Fruit fly (Drosophila melanogaster): Measurements from ENCODE around the gene CG3699.

CG3699 gene

DNA sequence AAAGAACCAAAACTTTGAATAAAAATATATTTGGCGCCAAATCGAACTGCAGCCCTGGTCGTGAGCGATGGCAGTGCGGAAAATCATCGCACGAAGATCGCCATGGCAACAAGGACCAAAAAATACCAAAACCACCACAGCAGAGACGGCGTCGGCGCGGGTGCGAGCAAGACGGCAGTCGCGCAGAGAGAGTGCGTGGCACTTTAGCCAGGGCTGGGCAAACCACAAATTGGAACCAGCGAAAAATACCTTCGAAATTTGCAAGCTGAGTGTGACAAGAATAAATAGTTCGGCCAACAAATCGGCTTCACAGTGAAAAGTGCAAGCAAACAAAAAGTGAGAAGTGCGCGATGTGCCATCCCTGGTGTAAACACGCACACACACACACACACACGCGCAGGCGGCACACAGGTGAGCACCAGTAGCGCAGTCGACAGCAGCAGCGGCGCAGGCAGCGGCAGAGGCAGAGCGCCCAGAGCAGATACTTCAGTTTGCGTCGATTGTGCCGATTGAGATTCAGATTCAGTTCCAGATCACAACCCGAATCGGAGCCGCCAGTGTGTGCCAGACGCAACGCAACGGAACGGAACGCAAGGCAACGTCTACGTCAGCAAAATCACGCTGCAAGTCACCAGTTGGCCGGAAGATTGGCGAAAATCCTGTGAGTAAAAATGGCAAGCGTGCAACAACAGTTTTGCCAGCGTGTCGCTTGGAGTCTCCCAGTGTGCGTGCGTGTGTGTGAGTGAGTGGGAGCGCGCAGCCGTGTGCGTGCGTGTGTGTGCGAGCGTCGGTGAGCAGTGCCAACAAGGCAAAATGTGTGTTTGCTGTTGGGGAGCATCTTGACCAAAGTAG is 12.0 kb downstream of the CG3699 start, which contains the start of gene TRAM (continued):
- TF ChIP-seq CG15011 (GFP tag; optimal IDR thresholded peaks at IDR 0.05) (no peak), ara (GFP tag; IDR thresholded peaks at IDR 0.05) (peak; percentile 99), Drgx (GFP tag; IDR thresholded peaks at IDR 0.05) (peak; percentile 99), croc (GFP tag; conservative IDR thresholded peaks at IDR 0.05) (peak; percentile 99), Fer2 (tag; optimal IDR thresholded peaks at IDR 0.05) (peak; percentile 95), CG1792 (GFP tag; optimal IDR thresholded peaks at IDR 0.05) (peak; percentile 97), dysf (GFP tag; IDR thresholded peaks at IDR 0.05) (peak; percentile 99), CG7928 (GFP tag; optimal IDR thresholded peaks at IDR 0.05) (peak; percentile 100), CG8478 (optimal IDR thresholded peaks at IDR 0.05) (peak; percentile 89), Camta (GFP tag; optimal IDR thresholded peaks at IDR 0.05) (peak; percentile 97), CG6654 (GFP tag; optimal IDR thresholded peaks at IDR 0.05) (peak; percentile 91), tap (tag; optimal IDR thresholded peaks at IDR 0.05) (peak; percentile 96), CG16863 (GFP tag; optimal IDR thresholded peaks at IDR 0.05) (peak; percentile 99), sqz (GFP tag; optimal IDR thresholded peaks at IDR 0.05) (no peak), her (GFP tag; optimal IDR thresholded peaks at IDR 0.05) (peak; percentile 97), CG11456 (GFP tag; IDR thresholded peaks at IDR 0.05) (peak; percentile 99), pzg (GFP tag; optimal IDR thresholded peaks at IDR 0.05) (peak; percentile 89), CG8944 (GFP tag; optimal IDR thresholded peaks at IDR 0.05) (peak; percentile 99), nerfin-2 (GFP tag; IDR thresholded peaks at IDR 0.05; ENCODE audit: partially characterized antibody) (peak; percentile 58), CG12104 (GFP tag; optimal IDR thresholded peaks at IDR 0.05) (peak; percentile 94), gsb-n (tag; optimal IDR thresholded peaks at IDR 0.05) (peak; percentile 96), Hsf (GFP tag; optimal IDR thresholded peaks at IDR 0.05) (peak; percentile 98), Sox102F (GFP tag; optimal IDR thresholded peaks at IDR 0.05) (peak; percentile 98), Elba2 (GFP tag; optimal IDR thresholded peaks at IDR 0.05) (peak; percentile 86), cwo (GFP tag; optimal IDR thresholded peaks at IDR 0.05) (peak; percentile 95), Hr51 (GFP tag; optimal IDR thresholded peaks at IDR 0.05) (peak; percentile 96 to 99), fru (optimal IDR thresholded peaks at IDR 0.05) (no peak), klu (GFP tag; IDR thresholded peaks at IDR 0.05) (peak; percentile 98), HHEX (GFP tag; optimal IDR thresholded peaks at IDR 0.05) (peak; percentile 99), gt (GFP tag; IDR thresholded peaks at IDR 0.05) (peak; percentile 97), Dp (GFP tag; optimal IDR thresholded peaks at IDR 0.05) (peak; percentile 89), CG15073 (GFP tag; optimal IDR thresholded peaks at IDR 0.05) (peak; percentile 83), bigmax (GFP tag; optimal IDR thresholded peaks at IDR 0.05) (peak; percentile 40), CG8089 (GFP tag; optimal IDR thresholded peaks at IDR 0.05) (peak; percentile 98), CG17612 (GFP tag; IDR thresholded peaks at IDR 0.05) (peak; percentile 97), CG14667 (GFP tag; IDR thresholded peaks at IDR 0.05) (peak; percentile 97), toy (GFP tag; IDR thresholded peaks at IDR 0.05) (peak; percentile 98), Ets65A (GFP tag) (peak; percentile 100), CG3065 (GFP tag; optimal IDR thresholded peaks at IDR 0.05) (peak; percentile 97), HLH4C (GFP tag; IDR thresholded peaks at IDR 0.05; ENCODE audit: partially characterized antibody) (peak; percentile 62), ap (GFP tag; IDR thresholded peaks at IDR 0.05) (peak; percentile 98), CG14014 (GFP tag; IDR thresholded peaks at IDR 0.05) (peak; percentile 99), wor (GFP tag; IDR thresholded peaks at IDR 0.05) (peak; percentile 99), Hr78 (GFP tag; optimal IDR thresholded peaks at IDR 0.05) (peak in 1 of 2 experiments; percentile 85), Rfx (GFP tag; IDR thresholded peaks at IDR 0.05) (peak; percentile 99), Trl (optimal IDR thresholded peaks at IDR 0.05) (peak; percentile 37 to 84), Trl (GFP tag; optimal IDR thresholded peaks at IDR 0.05) (peak; percentile 98), CG16813 (GFP tag; IDR thresholded peaks at IDR 0.05; ENCODE audit: partially characterized antibody) (peak; percentile 87), ato (GFP tag; IDR thresholded peaks at IDR 0.05; ENCODE audit: partially characterized antibody) (peak; percentile 71), CG4707 (GFP tag; optimal IDR thresholded peaks at IDR 0.05) (peak; percentile 91)

Measured in whole organism, embryonic.